Worm (Caenorhabditis elegans) whole organism, L3 larva: ENCODE results near the gene Y20C6A.1.
"Not testable (repeated sequence)": the region's sequence is repeated elsewhere in the genome, so short reads cannot be mapped to it uniquely, and the experiment has no call there.

Source experiments
- R02D3.7 ChIP-seq: fragments of 150-350 bp; optimal IDR thresholded peaks from 2 replicates; lab custom pipeline; 2014; ENCODE audit warnings: missing biosample characterization, missing genetic modification characterization
- ZK546.5 ChIP-seq: sonication (generic microtip); optimal IDR thresholded peaks from 2 replicates; lab custom pipeline; 2017; ENCODE audit warnings: missing biosample characterization, missing genetic modification characterization
- aly-2 ChIP-seq: fragments of 150-350 bp; optimal IDR thresholded peaks from 2 replicates; lab custom pipeline; 2014; ENCODE audit warnings: missing biosample characterization, missing genetic modification characterization
- ama-1 ChIP-seq: fragments of 150-350 bp; optimal IDR thresholded peaks from 2 replicates; lab custom pipeline; 2018
- ceh-28 ChIP-seq: fragments of 150-350 bp; optimal IDR thresholded peaks from 2 replicates; lab custom pipeline; 2014; ENCODE audit warnings: missing biosample characterization, missing genetic modification reagents, missing genetic modification characterization
- ceh-82 ChIP-seq: fragments of 150-350 bp; optimal IDR thresholded peaks from 2 replicates; lab custom pipeline; 2014; ENCODE audit warnings: missing biosample characterization, missing genetic modification characterization
- ceh-9 ChIP-seq: sonication (generic microtip); optimal IDR thresholded peaks from 2 replicates; lab custom pipeline; 2018; ENCODE audit warnings: missing biosample characterization, missing genetic modification characterization
- daf-12 ChIP-seq: fragments of 150-350 bp; optimal IDR thresholded peaks from 2 replicates; lab custom pipeline; 2014; ENCODE audit warnings: missing biosample characterization, missing genetic modification reagents, missing genetic modification characterization
- egl-27 ChIP-seq: sonication (generic microtip); optimal IDR thresholded peaks from 4 replicates; lab custom pipeline; 2017; ENCODE audit warnings: missing biosample characterization, missing genetic modification reagents, missing genetic modification characterization
- egl-5 ChIP-seq: fragments of 150-350 bp; optimal IDR thresholded peaks from 2 replicates; lab custom pipeline; 2017; ENCODE audit warnings: missing biosample characterization, missing genetic modification reagents, missing genetic modification characterization, inconsistent platforms
- elt-1 ChIP-seq: fragments of 150-350 bp; optimal IDR thresholded peaks from 2 replicates; lab custom pipeline; 2014; ENCODE audit warnings: missing biosample characterization, missing genetic modification characterization
- elt-2 ChIP-seq: sonication (generic microtip); optimal IDR thresholded peaks from 2 replicates; lab custom pipeline; 2016; ENCODE audit warnings: missing genetic modification reagents, mild to moderate bottlenecking, missing genetic modification characterization, missing compliant biosample characterization
- elt-3 ChIP-seq, 3 experiments: fragments of 150-350 bp in 1 of 3; sonication (generic microtip) in 2 of 3; optimal IDR thresholded peaks; 2 replicates in 2 of 3; 4 replicates in 1 of 3; lab custom pipeline; 2014 to 2017; ENCODE audit warnings: missing biosample characterization in 3 of 3, missing genetic modification characterization in 3 of 3
- eor-1 ChIP-seq, 2 experiments: fragments of 150-350 bp; optimal IDR thresholded peaks; 2 replicates each; lab custom pipeline; 2014 to 2018; ENCODE audit warnings: missing biosample characterization in 2 of 2, missing genetic modification characterization in 2 of 2
- fkh-10 ChIP-seq: sonication (generic microtip); optimal IDR thresholded peaks from 2 replicates; lab custom pipeline; 2017; ENCODE audit warnings: missing biosample characterization, missing genetic modification reagents, missing genetic modification characterization
- fos-1 ChIP-seq: fragments of 150-350 bp; optimal IDR thresholded peaks from 2 replicates; lab custom pipeline; 2014; ENCODE audit warnings: missing biosample characterization, missing genetic modification characterization
- hmg-11 ChIP-seq: sonication (generic microtip); optimal IDR thresholded peaks from 2 replicates; lab custom pipeline; 2016; ENCODE audit warnings: missing genetic modification characterization, missing compliant biosample characterization
- jun-1 ChIP-seq: fragments of 150-350 bp; optimal IDR thresholded peaks from 2 replicates; lab custom pipeline; 2014; ENCODE audit warnings: missing biosample characterization, missing genetic modification reagents, missing genetic modification characterization
- lin-15B ChIP-seq: fragments of 150-350 bp; optimal IDR thresholded peaks from 2 replicates; lab custom pipeline; 2014; ENCODE audit warnings: missing biosample characterization, missing genetic modification characterization
- lsy-12 ChIP-seq: sonication (generic microtip); optimal IDR thresholded peaks from 2 replicates; lab custom pipeline; 2016; ENCODE audit warnings: mild to moderate bottlenecking, missing genetic modification characterization, missing compliant biosample characterization
- mml-1 ChIP-seq: fragments of 150-350 bp; sonication (generic microtip); optimal IDR thresholded peaks from 3 replicates; lab custom pipeline; 2014; ENCODE audit warnings: missing biosample characterization, missing genetic modification characterization
- nhr-23 ChIP-seq: fragments of 150-350 bp; optimal IDR thresholded peaks from 2 replicates; lab custom pipeline; 2014; ENCODE audit warnings: missing biosample characterization, missing genetic modification reagents, missing genetic modification characterization
- nhr-237 ChIP-seq: fragments of 150-350 bp; optimal IDR thresholded peaks from 2 replicates; lab custom pipeline; 2014; ENCODE audit warnings: missing biosample characterization, missing genetic modification characterization
- nhr-28 ChIP-seq: fragments of 150-350 bp; optimal IDR thresholded peaks from 2 replicates; lab custom pipeline; 2014; ENCODE audit warnings: missing biosample characterization, missing genetic modification characterization
- nhr-43 ChIP-seq: sonication (generic microtip); optimal IDR thresholded peaks from 2 replicates; lab custom pipeline; 2016; ENCODE audit warnings: mild to moderate bottlenecking, missing genetic modification characterization, missing compliant biosample characterization; ENCODE audit not compliant: poor library complexity, severe bottlenecking
- nhr-67 ChIP-seq: fragments of 150-350 bp; optimal IDR thresholded peaks from 2 replicates; lab custom pipeline; 2014; ENCODE audit warnings: missing biosample characterization, missing genetic modification characterization
- nhr-76 ChIP-seq: fragments of 150-350 bp; sonication (generic microtip); optimal IDR thresholded peaks from 5 replicates; lab custom pipeline; 2014; ENCODE audit warnings: missing biosample characterization, missing genetic modification characterization
- nhr-77 ChIP-seq: fragments of 150-350 bp; optimal IDR thresholded peaks from 2 replicates; lab custom pipeline; 2014; ENCODE audit warnings: missing biosample characterization, missing genetic modification characterization
- pha-4 ChIP-seq: fragments of 150-350 bp; optimal IDR thresholded peaks from 2 replicates; lab custom pipeline; 2014; ENCODE audit warnings: missing biosample characterization, missing genetic modification reagents, missing genetic modification characterization
- pqm-1 ChIP-seq: fragments of 150-350 bp; optimal IDR thresholded peaks from 2 replicates; lab custom pipeline; 2017; ENCODE audit warnings: missing biosample characterization, missing genetic modification characterization, inconsistent platforms
- skn-1 ChIP-seq: fragments of 150-350 bp; optimal IDR thresholded peaks from 2 replicates; lab custom pipeline; 2014; ENCODE audit warnings: missing biosample characterization, missing genetic modification characterization
- snpc-4 ChIP-seq: fragments of 150-350 bp; optimal IDR thresholded peaks from 2 replicates; lab custom pipeline; 2014; ENCODE audit warnings: missing biosample characterization, missing genetic modification characterization
- tbx-2 ChIP-seq: sonication (generic microtip); optimal IDR thresholded peaks from 2 replicates; lab custom pipeline; 2016; ENCODE audit warnings: mild to moderate bottlenecking, missing genetic modification characterization, missing compliant biosample characterization
- ztf-4 ChIP-seq: fragments of 150-350 bp; optimal IDR thresholded peaks from 2 replicates; lab custom pipeline; 2014; ENCODE audit warnings: missing biosample characterization, missing genetic modification characterization

The Y20C6A.1 gene

ce11 chrV:17376639-17377038 lies at the start of gene Y20C6A.1:
Gene Y20C6A.1, minus strand, starts transcription at chrV:17376745.
- no peak for TF ChIP-seq fkh-10
- TF ChIP-seq elt-2: peak; percentile 72
- TF ChIP-seq pha-4: peak; percentile 42
- peak; percentile 40 for TF ChIP-seq pqm-1 (tag; lab: Kevin White, UChicago)
- no peak for TF ChIP-seq tbx-2 (tag; lab: Kevin White, UChicago)
- TF ChIP-seq mml-1: no peak
- no peak for TF ChIP-seq jun-1 (tag; lab: Kevin White, UChicago)
- no peak for TF ChIP-seq nhr-76
- TF ChIP-seq egl-27 (tag; lab: Kevin White, UChicago): no peak
- TF ChIP-seq nhr-23: no peak
- TF ChIP-seq nhr-67 (tag; lab: Kevin White, UChicago): no peak
- TF ChIP-seq, all 47 proteins: peak for 3

ce11 chrV:17416833-17417232 lies 40.3 kb upstream of the Y20C6A.1 start, which contains the start of gene clc-21:
Gene clc-21, plus strand, starts transcription at chrV:17417133.
- TF ChIP-seq elt-3 (tag; optimal IDR thresholded peaks at IDR 0.05; lab: Kevin White, UChicago): no peak
- peak; percentile 56 for TF ChIP-seq elt-2

ce11 chrV:17414951-17415350 lies 38.4 kb upstream of the Y20C6A.1 start, which contains the start of gene T27C5.12:
Gene T27C5.12, plus strand, starts transcription at chrV:17415251.
- TF ChIP-seq eor-1 (tag; optimal IDR thresholded peaks at IDR 0.05; lab: Kevin White, UChicago) (no peak), skn-1 (tag; lab: Kevin White, UChicago) (no peak), ceh-82 (tag; lab: Kevin White, UChicago) (no peak), pha-4 (no peak), pqm-1 (tag; lab: Kevin White, UChicago) (no peak), fkh-10 (no peak), nhr-28 (no peak), ceh-28 (tag; lab: Kevin White, UChicago) (no peak), elt-1 (tag; lab: Kevin White, UChicago) (no peak), fos-1 (tag; lab: Kevin White, UChicago) (no peak), aly-2 (no peak)

- TF ChIP-seq hmg-11, ZK546.5, nhr-43 (tag; lab: Kevin White, UChicago): not testable (repeated sequence)
Observed at ce11 chrV:17409955-17410354, 33.4 kb upstream of the Y20C6A.1 start, which contains the start of gene srh-132. Gene srh-132, plus strand, starts transcription at chrV:17410255.

- no peak for TF ChIP-seq nhr-76
- no peak for TF ChIP-seq R02D3.7 (tag; lab: Kevin White, UChicago)
- no peak for TF ChIP-seq snpc-4
- no peak for TF ChIP-seq ZK546.5 (tag; lab: Kevin White, UChicago)
- no peak for TF ChIP-seq ceh-9 (tag; lab: Kevin White, UChicago)
- TF ChIP-seq eor-1 (tag; optimal IDR thresholded peaks at IDR 0.05; lab: Kevin White, UChicago): no peak
- no peak for TF ChIP-seq ceh-28 (tag; lab: Kevin White, UChicago)
- TF ChIP-seq ama-1 (lab: Kevin White, UChicago): no peak
- TF ChIP-seq elt-1 (tag; lab: Kevin White, UChicago): no peak
- no peak for TF ChIP-seq nhr-77 (tag; lab: Kevin White, UChicago)
- TF ChIP-seq elt-2: no peak
- TF ChIP-seq ztf-4: no peak
- TF ChIP-seq ceh-82 (tag; lab: Kevin White, UChicago): no peak
- no peak for TF ChIP-seq aly-2
- no peak for TF ChIP-seq nhr-23
- TF ChIP-seq nhr-67 (tag; lab: Kevin White, UChicago): no peak
- TF ChIP-seq fos-1 (tag; lab: Kevin White, UChicago): no peak
Observed at ce11 chrV:17395374-17395773, 18.8 kb upstream of the Y20C6A.1 start, which contains the start of gene srh-120. Gene srh-120, plus strand, starts transcription at chrV:17395674.

- no peak for TF ChIP-seq egl-5 (tag; lab: Kevin White, UChicago)
- TF ChIP-seq eor-1 (tag; optimal IDR thresholded peaks at IDR 0.05; lab: Kevin White, UChicago): no peak
- no peak for TF ChIP-seq pqm-1 (tag; lab: Kevin White, UChicago)
- TF ChIP-seq pha-4: no peak
- no peak for TF ChIP-seq egl-27 (tag; lab: Kevin White, UChicago)
- TF ChIP-seq elt-1 (tag; lab: Kevin White, UChicago): no peak
- no peak for TF ChIP-seq snpc-4
- TF ChIP-seq ceh-82 (tag; lab: Kevin White, UChicago): no peak
- no peak for TF ChIP-seq nhr-77 (tag; lab: Kevin White, UChicago)
- no peak for TF ChIP-seq daf-12
- no peak for TF ChIP-seq nhr-237 (tag; lab: Kevin White, UChicago)
- TF ChIP-seq lin-15B (tag; lab: Kevin White, UChicago): no peak
- no peak for TF ChIP-seq lsy-12 (tag; lab: Kevin White, UChicago)
Observed at ce11 chrV:17379932-17380331, 3.4 kb upstream of the Y20C6A.1 start, which contains the start of gene Y20C6A.4. Gene Y20C6A.4, plus strand, starts transcription at chrV:17380232.
